Worm (Caenorhabditis elegans) whole organism, L4 larva: ENCODE results near the gene clc-17.

Source experiments
- egl-27 ChIP-seq: sonication (generic microtip); optimal IDR thresholded peaks from 3 replicates; lab custom pipeline; 2017; ENCODE audit warnings: missing biosample characterization, missing genetic modification reagents, missing genetic modification characterization
- gei-8 ChIP-seq: fragments of 200-800 bp; sonication (Bioruptor generic); optimal IDR thresholded peaks from 2 replicates; lab custom pipeline; 2018; ENCODE audit warnings: mild to moderate bottlenecking, missing genetic modification characterization, missing compliant biosample characterization
- lin-39 ChIP-seq: fragments of 150-350 bp; optimal IDR thresholded peaks from 2 replicates; lab custom pipeline; 2014; ENCODE audit warnings: missing biosample characterization, missing genetic modification reagents, missing genetic modification characterization
- mdl-1 ChIP-seq, 2 experiments: fragments of 150-350 bp in 1 of 2; sonication (generic microtip) in 1 of 2; optimal IDR thresholded peaks; 2 replicates each; lab custom pipeline; 2014 to 2017; ENCODE audit warnings: missing biosample characterization in 2 of 2, missing genetic modification characterization in 2 of 2
- nhr-76 ChIP-seq: fragments of 150-350 bp; optimal IDR thresholded peaks from 2 replicates; lab custom pipeline; 2014; ENCODE audit warnings: missing biosample characterization, missing genetic modification characterization
- unc-62 ChIP-seq, 3 experiments: fragments of 150-350 bp in 1 of 3; sonication (generic microtip); optimal IDR thresholded peaks in 2 of 3; peaks in 1 of 3; 1 replicate in 1 of 3; 2 replicates in 2 of 3; lab custom pipeline; 2014 to 2017; ENCODE audit warnings: missing biosample characterization in 3 of 3, missing genetic modification characterization in 3 of 3, missing genetic modification reagents in 3 of 3, missing genotype in 1 of 3

DNA sequence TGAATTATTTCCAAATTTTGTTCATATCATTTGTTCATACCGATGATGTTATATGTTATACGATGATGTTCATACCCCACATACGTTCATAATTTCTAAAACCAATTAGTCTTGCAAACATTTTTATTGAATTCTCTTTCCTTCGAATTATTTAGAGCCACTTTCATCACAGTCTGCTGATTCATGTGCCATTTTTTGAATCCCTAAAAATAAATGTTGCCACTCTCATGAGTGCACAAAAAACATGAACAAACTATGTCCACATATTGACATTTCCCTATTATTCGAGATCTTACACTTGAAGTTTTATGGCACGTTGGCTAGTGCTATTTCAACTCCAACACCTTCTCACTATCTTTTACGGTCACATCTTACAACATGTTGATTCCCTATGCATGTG lies at the start of gene clc-17:
- TF ChIP-seq mdl-1 (tag; optimal IDR thresholded peaks at IDR 0.05; lab: Kevin White, UChicago) (no peak), nhr-76 (tag; lab: Kevin White, UChicago) (no peak), egl-27 (no peak), unc-62 (GFP tag; optimal IDR thresholded peaks at IDR 0.05 in 1 of 2; lab: Kevin White, UChicago) (no peak), unc-62 (tag; optimal IDR thresholded peaks at IDR 0.05; lab: Kevin White, UChicago) (no peak), lin-39 (no peak), gei-8 (GFP tag; lab: Kevin White, UChicago) (no peak)
